Worm (Caenorhabditis elegans): ENCODE results near the gene mics-1.

mics-1 gene

DNA sequence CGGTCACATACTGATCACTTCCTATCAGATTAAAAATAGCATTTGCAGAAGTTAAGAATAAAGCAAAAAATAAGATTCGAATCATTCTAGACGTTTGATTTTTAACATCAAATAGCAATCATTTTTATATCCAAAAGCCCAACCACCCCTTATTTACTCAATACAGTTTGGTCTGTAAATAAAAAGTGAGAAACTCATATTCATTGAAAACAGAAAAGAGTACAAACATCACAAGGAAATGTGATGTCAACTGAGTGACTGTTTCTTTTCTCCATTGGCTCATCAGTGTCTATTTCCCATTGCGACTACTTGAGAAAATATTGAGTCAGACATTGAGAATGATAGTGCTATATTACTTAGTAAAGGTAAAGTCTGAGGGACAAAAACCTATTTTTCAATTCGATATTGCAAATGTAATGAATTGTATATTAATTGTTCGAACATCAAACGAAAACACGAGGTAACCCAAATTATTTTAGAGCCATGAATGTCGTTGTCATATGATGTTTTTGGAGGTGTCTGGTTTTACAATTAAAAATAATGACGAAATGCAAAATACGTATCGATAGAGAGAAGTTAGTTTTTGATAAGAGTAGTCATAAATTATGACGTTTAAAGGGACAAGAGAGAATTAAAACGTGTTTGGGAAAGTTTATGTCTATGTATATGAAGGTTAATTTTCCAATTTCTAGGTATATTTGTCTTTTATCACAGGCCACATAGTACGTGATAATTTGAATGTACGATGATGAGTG is 11.8 kb upstream of the mics-1 start, which contains the start of gene ttr-23:
TSS of gene ttr-23 (minus strand) at position 87 of the 755 bp plus-strand sequence.
- TF ChIP-seq elt-3 (tag; optimal IDR thresholded peaks at IDR 0.05) (no peak), lsy-2 (tag; optimal IDR thresholded peaks at IDR 0.05) (no peak)

DNA sequence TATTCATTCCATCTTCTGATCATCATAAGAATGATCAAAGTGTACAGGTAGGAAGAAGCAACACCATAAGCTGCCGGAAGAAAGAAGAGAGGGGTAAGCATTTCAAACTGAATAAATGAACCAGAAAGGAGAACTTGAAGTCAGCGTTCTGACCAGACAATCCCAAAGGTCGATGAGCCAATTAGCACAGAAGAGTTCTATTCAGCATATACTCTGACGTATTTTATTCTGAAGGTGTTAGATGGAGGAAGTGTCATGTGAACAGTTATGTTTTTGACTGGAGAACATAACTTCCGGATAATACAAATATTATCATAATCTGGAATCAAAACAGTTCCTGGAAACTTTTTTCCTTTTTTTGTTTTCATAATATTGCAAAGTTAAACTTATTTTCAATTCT is 10.6 kb upstream of the mics-1 start, which contains the start of gene srg-32:
TSS of gene srg-32 (minus strand) at position 101 of the 400 bp plus-strand sequence.
- TF ChIP-seq pha-4 (tag; optimal IDR thresholded peaks at IDR 0.05), result no peak
- TF ChIP-seq nhr-12 (tag; optimal IDR thresholded peaks at IDR 0.05), result no peak
- TF ChIP-seq ceh-43 (GFP tag; optimal IDR thresholded peaks at IDR 0.05), result no peak
- TF ChIP-seq zip-8 (tag; optimal IDR thresholded peaks at IDR 0.05), result no peak
- TF ChIP-seq lsy-2 (tag; optimal IDR thresholded peaks at IDR 0.05), result no peak
- no peak for TF ChIP-seq elt-1 (tag; optimal IDR thresholded peaks at IDR 0.05; ENCODE audit: borderline replicate concordance, insufficient read depth)
- no peak for TF ChIP-seq tbx-8 (GFP tag; optimal IDR thresholded peaks at IDR 0.05)
- TF ChIP-seq nhr-2 (tag; optimal IDR thresholded peaks at IDR 0.05), result no peak
- no peak for TF ChIP-seq blmp-1 (tag; optimal IDR thresholded peaks at IDR 0.05)
- TF ChIP-seq drap-1 (GFP tag; optimal IDR thresholded peaks at IDR 0.05), result no peak

DNA sequence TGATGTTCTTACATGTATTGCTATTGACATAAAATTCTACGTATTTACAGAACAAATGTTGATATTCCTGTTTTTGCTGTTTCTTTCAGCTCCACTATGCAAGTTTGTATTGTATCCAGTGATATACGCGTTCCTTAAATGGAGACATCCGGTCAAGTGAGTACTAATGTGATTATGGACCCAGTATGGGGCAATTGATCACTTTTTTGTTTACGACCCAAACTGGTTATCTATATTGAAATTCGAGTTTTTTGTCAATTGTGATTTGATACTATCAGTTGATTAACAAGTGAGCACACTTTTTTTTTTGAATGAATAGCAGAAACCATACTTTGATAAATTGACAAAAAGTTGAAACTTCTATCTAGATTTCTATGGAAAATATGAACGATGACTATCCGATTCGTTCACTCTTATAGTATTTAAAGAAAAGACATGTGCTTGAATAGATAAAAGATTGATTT is 3.7 kb upstream of the mics-1 start, which contains the start of gene T21C9.6:
TSS of gene T21C9.6 (plus strand) at position 51 of the 464 bp plus-strand sequence.
- TF ChIP-seq unc-62 (GFP tag; optimal IDR thresholded peaks at IDR 0.05) (no peak), sem-2 (GFP tag; optimal IDR thresholded peaks at IDR 0.05) (no peak), lin-13 (tag; optimal IDR thresholded peaks at IDR 0.05) (no peak), snpc-4 (tag; optimal IDR thresholded peaks at IDR 0.05) (no peak), ceh-43 (GFP tag; optimal IDR thresholded peaks at IDR 0.05) (no peak), lsy-2 (tag; optimal IDR thresholded peaks at IDR 0.05) (no peak), ces-1 (GFP tag; optimal IDR thresholded peaks at IDR 0.05) (no peak), ceh-39 (tag; optimal IDR thresholded peaks at IDR 0.05) (no peak), pha-4 (tag; optimal IDR thresholded peaks at IDR 0.05) (no peak), nhr-237 (tag; optimal IDR thresholded peaks at IDR 0.05) (no peak), nhr-2 (tag; optimal IDR thresholded peaks at IDR 0.05) (no peak), tbx-8 (GFP tag; optimal IDR thresholded peaks at IDR 0.05) (no peak), mab-5 (tag; optimal IDR thresholded peaks at IDR 0.05) (no peak)

DNA sequence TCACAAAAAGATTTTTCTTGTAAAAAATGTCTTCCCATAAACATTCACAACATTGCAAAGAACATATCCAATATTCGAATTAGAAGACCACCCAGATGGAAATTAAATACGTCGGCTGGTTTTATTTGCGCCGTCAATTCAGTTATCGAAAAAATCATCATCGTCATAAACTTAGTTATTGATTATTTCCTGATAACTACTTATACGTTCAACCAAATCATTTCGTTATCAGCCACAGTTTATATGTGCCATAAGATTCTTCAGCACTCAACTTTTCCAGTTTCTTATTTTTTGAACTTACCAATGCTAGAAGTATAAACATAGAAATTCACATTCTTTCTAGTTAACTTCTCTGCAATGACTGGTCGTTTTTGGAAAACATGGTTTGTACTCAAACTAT is 2.5 kb upstream of the mics-1 start:
- TF ChIP-seq snpc-4 (tag; optimal IDR thresholded peaks at IDR 0.05) (no peak), nhr-237 (tag; optimal IDR thresholded peaks at IDR 0.05) (no peak), cnd-1 (tag; optimal IDR thresholded peaks at IDR 0.05) (no peak), sptf-1 (tag; optimal IDR thresholded peaks at IDR 0.05) (no peak)

DNA sequence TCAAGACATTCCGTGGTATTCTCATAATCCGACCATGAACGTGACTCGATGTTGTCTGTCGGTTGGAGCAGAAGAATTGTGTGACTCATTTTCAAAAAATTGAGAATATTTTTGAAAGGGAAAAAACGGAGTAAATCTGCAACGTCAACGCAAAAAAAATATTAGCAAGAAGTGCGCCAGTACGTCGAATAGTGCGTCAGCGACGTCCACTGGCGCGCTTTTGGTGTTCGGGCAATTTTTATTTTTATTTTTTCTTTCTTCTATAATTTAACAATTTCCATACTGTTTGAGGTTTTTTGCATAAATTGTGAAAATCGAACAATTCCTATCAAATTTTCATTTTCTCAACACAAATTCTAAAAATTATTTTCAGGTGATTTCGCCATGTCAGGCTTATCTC is 812 bp upstream of the mics-1 start, which contains the start of the genes erh-1 and lpd-9:
TSS of gene erh-1 (minus strand) at position 204 of the 400 bp plus-strand sequence.
TSS of gene lpd-9 (plus strand) at position 368 of the 400 bp plus-strand sequence.
- TF ChIP-seq cnd-1 (tag; optimal IDR thresholded peaks at IDR 0.05) (peak; percentile 23), nhr-12 (tag; optimal IDR thresholded peaks at IDR 0.05) (no peak), mls-2 (tag; optimal IDR thresholded peaks at IDR 0.05) (no peak), mep-1 (tag; optimal IDR thresholded peaks at IDR 0.05) (peak; percentile 73), pha-4 (tag; optimal IDR thresholded peaks at IDR 0.05) (peak; percentile 79), ces-1 (GFP tag; optimal IDR thresholded peaks at IDR 0.05) (peak; percentile 22), mab-5 (tag; optimal IDR thresholded peaks at IDR 0.05) (no peak), unc-120 (tag; optimal IDR thresholded peaks at IDR 0.05; ENCODE audit: poor library complexity, severe bottlenecking) (no peak), lin-13 (tag; optimal IDR thresholded peaks at IDR 0.05) (peak; percentile 46), lsy-2 (tag; optimal IDR thresholded peaks at IDR 0.05) (peak; percentile 66)

DNA sequence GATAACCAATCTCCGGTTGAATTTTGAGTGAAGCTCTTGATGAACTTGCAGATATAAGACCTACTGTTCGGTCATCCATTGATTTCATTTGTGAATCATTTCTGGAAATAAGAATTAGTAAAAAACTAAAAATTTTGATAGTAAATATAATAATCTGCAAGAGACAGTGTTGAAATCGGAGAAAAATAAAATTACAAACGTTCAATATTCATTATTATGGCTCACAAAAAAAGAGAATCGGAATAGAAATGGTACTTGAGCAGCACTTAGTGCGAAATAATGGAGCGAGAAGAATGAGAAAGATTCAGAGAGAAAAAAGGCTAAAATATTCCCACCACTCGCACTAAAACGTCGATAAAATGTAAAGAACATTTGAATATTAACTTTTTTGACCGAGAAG is 1.8 kb downstream of the mics-1 start, which contains the start of gene vps-54:
TSS of gene vps-54 (minus strand) at position 101 of the 400 bp plus-strand sequence.
- TF ChIP-seq tbx-8 (GFP tag; optimal IDR thresholded peaks at IDR 0.05), result no peak
- no peak for TF ChIP-seq mab-5 (tag; optimal IDR thresholded peaks at IDR 0.05)
- no peak for TF ChIP-seq mep-1 (tag; optimal IDR thresholded peaks at IDR 0.05)
- TF ChIP-seq snpc-4 (tag; optimal IDR thresholded peaks at IDR 0.05), result no peak
- TF ChIP-seq bed-3 (GFP tag; optimal IDR thresholded peaks at IDR 0.05), result no peak
- no peak for TF ChIP-seq unc-120 (tag; optimal IDR thresholded peaks at IDR 0.05; ENCODE audit: poor library complexity, severe bottlenecking)
- TF ChIP-seq hlh-1 (tag; optimal IDR thresholded peaks at IDR 0.05), result no peak
- no peak for TF ChIP-seq sptf-1 (tag; optimal IDR thresholded peaks at IDR 0.05)
- TF ChIP-seq sem-2 (GFP tag; optimal IDR thresholded peaks at IDR 0.05), result no peak
- no peak for TF ChIP-seq unc-62 (GFP tag; optimal IDR thresholded peaks at IDR 0.05)
- no peak for TF ChIP-seq nhr-237 (tag; optimal IDR thresholded peaks at IDR 0.05)
- TF ChIP-seq nhr-28 (tag; optimal IDR thresholded peaks at IDR 0.05), result no peak
- no peak for TF ChIP-seq blmp-1 (tag; optimal IDR thresholded peaks at IDR 0.05)
- TF ChIP-seq elt-3 (tag; optimal IDR thresholded peaks at IDR 0.05), result no peak
- no peak for TF ChIP-seq lin-13 (tag; optimal IDR thresholded peaks at IDR 0.05)
- TF ChIP-seq lsy-2 (tag; optimal IDR thresholded peaks at IDR 0.05), result no peak
- no peak for TF ChIP-seq unc-39 (tag; optimal IDR thresholded peaks at IDR 0.05)
- TF ChIP-seq nhr-12 (tag; optimal IDR thresholded peaks at IDR 0.05), result no peak
- no peak for TF ChIP-seq pha-4 (tag; optimal IDR thresholded peaks at IDR 0.05)

Measured in whole organism, mixed stage, embryonic.